Worm (Caenorhabditis elegans) whole organism, L3 larva: ENCODE results near the gene dnc-2.

Experiments
- ZK546.5 ChIP-seq: sonication (generic microtip); optimal IDR thresholded peaks from 2 replicates; lab custom pipeline; 2017; ENCODE audit warnings: missing biosample characterization, missing genetic modification characterization
- aly-2 ChIP-seq: fragments of 150-350 bp; optimal IDR thresholded peaks from 2 replicates; lab custom pipeline; 2014; ENCODE audit warnings: missing biosample characterization, missing genetic modification characterization
- ama-1 ChIP-seq: fragments of 150-350 bp; optimal IDR thresholded peaks from 2 replicates; lab custom pipeline; 2018
- ceh-28 ChIP-seq: fragments of 150-350 bp; optimal IDR thresholded peaks from 2 replicates; lab custom pipeline; 2014; ENCODE audit warnings: missing biosample characterization, missing genetic modification reagents, missing genetic modification characterization
- fkh-10 ChIP-seq: sonication (generic microtip); optimal IDR thresholded peaks from 2 replicates; lab custom pipeline; 2017; ENCODE audit warnings: missing biosample characterization, missing genetic modification reagents, missing genetic modification characterization
- nhr-11 ChIP-seq: fragments of 150-350 bp; optimal IDR thresholded peaks from 2 replicates; lab custom pipeline; 2014; ENCODE audit warnings: missing biosample characterization, missing genetic modification characterization
- nhr-237 ChIP-seq: fragments of 150-350 bp; optimal IDR thresholded peaks from 2 replicates; lab custom pipeline; 2014; ENCODE audit warnings: missing biosample characterization, missing genetic modification characterization
- nhr-25 ChIP-seq: sonication (generic microtip); optimal IDR thresholded peaks from 2 replicates; lab custom pipeline; 2017; ENCODE audit warnings: missing biosample characterization, missing genetic modification characterization
- nhr-77 ChIP-seq: fragments of 150-350 bp; optimal IDR thresholded peaks from 2 replicates; lab custom pipeline; 2014; ENCODE audit warnings: missing biosample characterization, missing genetic modification characterization
- pqm-1 ChIP-seq: fragments of 150-350 bp; optimal IDR thresholded peaks from 2 replicates; lab custom pipeline; 2017; ENCODE audit warnings: missing biosample characterization, missing genetic modification characterization, inconsistent platforms
- snpc-4 ChIP-seq: fragments of 150-350 bp; optimal IDR thresholded peaks from 2 replicates; lab custom pipeline; 2014; ENCODE audit warnings: missing biosample characterization, missing genetic modification characterization
- unc-62 ChIP-seq: fragments of 150-350 bp; sonication (generic microtip); optimal IDR thresholded peaks from 4 replicates; lab custom pipeline; 2014; ENCODE audit warnings: missing biosample characterization, missing genetic modification reagents, missing genetic modification characterization
- ztf-11 ChIP-seq: fragments of 150-350 bp; optimal IDR thresholded peaks from 2 replicates; lab custom pipeline; 2014; ENCODE audit warnings: missing biosample characterization, missing genetic modification characterization

- peak; percentile 40 for TF ChIP-seq snpc-4
- no peak for TF ChIP-seq nhr-77 (tag; lab: Kevin White, UChicago)
- TF ChIP-seq aly-2 (tag; lab: Kevin White, UChicago) = no peak
- TF ChIP-seq ZK546.5 (tag; lab: Kevin White, UChicago) = no peak
- no peak for TF ChIP-seq ztf-11 (tag; lab: Kevin White, UChicago)
- peak; percentile 93 for TF ChIP-seq unc-62 (GFP tag; lab: Kevin White, UChicago)
- TF ChIP-seq nhr-25 (tag; lab: Kevin White, UChicago) = peak; percentile 95
- no peak for TF ChIP-seq nhr-11 (tag; lab: Kevin White, UChicago)
- peak; percentile 72 for TF ChIP-seq ceh-28 (tag; lab: Kevin White, UChicago)
- no peak for TF ChIP-seq nhr-237 (tag; lab: Kevin White, UChicago)
- TF ChIP-seq fkh-10 (GFP tag; lab: Kevin White, UChicago) = no peak
- TF ChIP-seq pqm-1 (tag; lab: Kevin White, UChicago) = no peak
- peak; percentile 15 for TF ChIP-seq ama-1 (lab: Kevin White, UChicago)
Observed at ce11 chrIII:5938013-5938412, 12.5 kb upstream of the dnc-2 start.
